Worm (Caenorhabditis elegans) whole organism, young adult: ENCODE data around the gene C05D12.3.
A peak's percentile ranks its signal among the peaks of the same experiment; 100 is the strongest.

Source experiments
- B0336.3 ChIP-seq: fragments of 200-800 bp; sonication (Bioruptor generic); IDR thresholded peaks from 2 replicates; pipeline ENCODE4 v1.3.6; 2022; ENCODE audit warnings: missing genetic modification characterization, missing compliant biosample characterization
- C06A6.2 ChIP-seq: fragments of 200-800 bp; sonication (Bioruptor generic); conservative IDR thresholded peaks from 2 replicates; pipeline ENCODE4 v1.3.6; 2022; ENCODE audit warnings: missing genetic modification characterization, missing compliant biosample characterization
- C17E4.6 ChIP-seq: fragments of 200-800 bp; sonication (Bioruptor generic); IDR thresholded peaks from 2 replicates; pipeline ENCODE4 v1.3.6; 2022; ENCODE audit warnings: missing genetic modification reagents, missing genetic modification characterization, missing compliant biosample characterization
- D2030.7 ChIP-seq: fragments of 200-800 bp; sonication (Bioruptor generic); IDR thresholded peaks from 2 replicates; pipeline ENCODE4 v1.3.6; 2022; ENCODE audit warnings: missing genetic modification reagents, missing genetic modification characterization, missing compliant biosample characterization
- F10E7.11 ChIP-seq: sonication (generic microtip); optimal IDR thresholded peaks from 2 replicates; lab custom pipeline; 2017; ENCODE audit warnings: mild to moderate bottlenecking, missing genetic modification characterization, moderate library complexity, missing compliant biosample characterization
- F57A8.1 ChIP-seq: fragments of 200-800 bp; sonication (Bioruptor generic); optimal IDR thresholded peaks from 2 replicates; lab custom pipeline; 2018; ENCODE audit warnings: mild to moderate bottlenecking, missing genetic modification characterization, moderate library complexity, missing compliant biosample characterization
- F57C9.4 ChIP-seq: sonication (generic microtip); optimal IDR thresholded peaks from 2 replicates; lab custom pipeline; 2017; ENCODE audit warnings: mild to moderate bottlenecking, missing genetic modification characterization, missing compliant biosample characterization
- K11D2.4 ChIP-seq: fragments of 200-800 bp; sonication (Bioruptor generic); IDR thresholded peaks from 2 replicates; pipeline ENCODE4 v1.3.6; 2022; ENCODE audit warnings: missing genetic modification reagents, missing genetic modification characterization, missing compliant biosample characterization
- K12H6.12 ChIP-seq: fragments of 200-800 bp; sonication (Bioruptor generic); optimal IDR thresholded peaks from 2 replicates; lab custom pipeline; 2018; ENCODE audit warnings: mild to moderate bottlenecking, missing genetic modification characterization, missing compliant biosample characterization
- Y53F4B.3 ChIP-seq: fragments of 200-800 bp; sonication (Bioruptor generic); IDR thresholded peaks from 2 replicates; pipeline ENCODE4 v1.3.6; 2022; ENCODE audit warnings: missing genetic modification reagents, missing genetic modification characterization, missing compliant biosample characterization
- Y79H2A.3 ChIP-seq: fragments of 200-800 bp; sonication (Bioruptor generic); conservative IDR thresholded peaks from 2 replicates; pipeline ENCODE4 v1.3.6; 2022; ENCODE audit warnings: missing genetic modification reagents, missing genetic modification characterization, missing compliant biosample characterization
- aptf-3 ChIP-seq: fragments of 200-800 bp; sonication (Bioruptor generic); IDR thresholded peaks from 2 replicates; pipeline ENCODE4 v1.3.6; 2022; ENCODE audit warnings: missing genetic modification characterization, missing compliant biosample characterization
- atf-7 ChIP-seq: sonication (generic microtip); optimal IDR thresholded peaks from 2 replicates; lab custom pipeline; 2017; ENCODE audit warnings: mild to moderate bottlenecking, missing genetic modification characterization, missing compliant biosample characterization
- attf-3 ChIP-seq: fragments of 200-800 bp; sonication (Bioruptor generic); conservative IDR thresholded peaks from 2 replicates; pipeline ENCODE4 v1.3.6; 2022; ENCODE audit warnings: missing genetic modification reagents, missing genetic modification characterization, missing compliant biosample characterization
- bed-2 ChIP-seq: fragments of 200-800 bp; sonication (Bioruptor generic); IDR thresholded peaks from 2 replicates; pipeline ENCODE4 v1.3.6; 2022; ENCODE audit warnings: missing genetic modification reagents, missing genetic modification characterization, missing compliant biosample characterization
- cebp-1 ChIP-seq, 2 experiments: fragments of 200-800 bp in 1 of 2; sonication (Bioruptor generic) in 1 of 2; sonication (generic microtip) in 1 of 2; IDR thresholded peaks in 1 of 2; optimal IDR thresholded peaks in 1 of 2; 2 replicates each; pipeline versions ENCODE4 v1.3.6 to Lab custom; 2017 to 2022; ENCODE audit warnings: missing compliant biosample characterization in 2 of 2, missing genetic modification characterization in 2 of 2, mild to moderate bottlenecking in 1 of 2, missing genetic modification reagents in 1 of 2, moderate library complexity in 1 of 2
- ceh-79 ChIP-seq: sonication (generic microtip); optimal IDR thresholded peaks from 2 replicates; lab custom pipeline; 2017; ENCODE audit warnings: mild to moderate bottlenecking, missing genetic modification characterization, missing compliant biosample characterization
- ceh-91 ChIP-seq: fragments of 200-800 bp; sonication (Bioruptor generic); IDR thresholded peaks from 2 replicates; pipeline ENCODE4 v1.3.6; 2022; ENCODE audit warnings: missing genetic modification reagents, missing genetic modification characterization, missing compliant biosample characterization
- efl-1 ChIP-seq: fragments of 150-350 bp; optimal IDR thresholded peaks from 2 replicates; lab custom pipeline; 2014; ENCODE audit warnings: missing biosample characterization, missing genetic modification reagents, missing genetic modification characterization
- ekl-4 ChIP-seq: fragments of 200-800 bp; sonication (Bioruptor generic); IDR thresholded peaks from 2 replicates; pipeline ENCODE4 v1.3.6; 2022; ENCODE audit warnings: missing genetic modification reagents, missing genetic modification characterization, missing compliant biosample characterization
- ets-4 ChIP-seq: fragments of 200-800 bp; sonication (Bioruptor generic); optimal IDR thresholded peaks from 2 replicates; lab custom pipeline; 2018; ENCODE audit warnings: mild to moderate bottlenecking, missing genetic modification characterization, missing compliant biosample characterization
- fkh-3 ChIP-seq: sonication (generic microtip); optimal IDR thresholded peaks from 2 replicates; lab custom pipeline; 2016; ENCODE audit warnings: mild to moderate bottlenecking, missing genetic modification characterization, missing compliant biosample characterization
- hlh-26 ChIP-seq: fragments of 200-800 bp; sonication (Bioruptor generic); conservative IDR thresholded peaks from 2 replicates; pipeline ENCODE4 v1.3.6; 2022; ENCODE audit warnings: missing genetic modification reagents, missing genetic modification characterization, missing compliant biosample characterization
- hmg-1.2 ChIP-seq: fragments of 200-800 bp; sonication (Bioruptor generic); IDR thresholded peaks from 2 replicates; pipeline ENCODE4 v1.3.6; 2022; ENCODE audit warnings: missing genetic modification reagents, missing genetic modification characterization, missing compliant biosample characterization
- hmg-20 ChIP-seq: fragments of 200-800 bp; sonication (Bioruptor generic); IDR thresholded peaks from 2 replicates; pipeline ENCODE4 v1.3.6; 2022; ENCODE audit warnings: missing genetic modification reagents, missing genetic modification characterization, missing compliant biosample characterization
- let-526 ChIP-seq: fragments of 200-800 bp; sonication (Bioruptor generic); IDR thresholded peaks from 2 replicates; pipeline ENCODE4 v1.3.6; 2022; ENCODE audit warnings: missing genetic modification reagents, missing genetic modification characterization, missing compliant biosample characterization
- lin-26 ChIP-seq: fragments of 200-800 bp; sonication (Bioruptor generic); IDR thresholded peaks from 2 replicates; pipeline ENCODE4 v1.3.6; 2022; ENCODE audit warnings: missing genetic modification reagents, missing genetic modification characterization, missing compliant biosample characterization
- madf-10 ChIP-seq: sonication (generic microtip); optimal IDR thresholded peaks from 2 replicates; lab custom pipeline; 2016; ENCODE audit warnings: mild to moderate bottlenecking, missing genetic modification characterization, missing compliant biosample characterization
- madf-3 ChIP-seq: fragments of 200-800 bp; sonication (Bioruptor generic); IDR thresholded peaks from 2 replicates; pipeline ENCODE4 v1.3.6; 2022; ENCODE audit warnings: missing genetic modification reagents, missing genetic modification characterization, missing compliant biosample characterization
- madf-6 ChIP-seq: fragments of 200-800 bp; sonication (Bioruptor generic); IDR thresholded peaks from 2 replicates; pipeline ENCODE4 v1.3.6; 2022; ENCODE audit warnings: missing genetic modification reagents, missing genetic modification characterization, missing compliant biosample characterization
- madf-8 ChIP-seq: fragments of 200-800 bp; sonication (Bioruptor generic); conservative IDR thresholded peaks from 2 replicates; pipeline ENCODE4 v1.3.6; 2022; ENCODE audit warnings: missing genetic modification reagents, missing genetic modification characterization, missing compliant biosample characterization
- mcd-1 ChIP-seq: fragments of 200-800 bp; sonication (Bioruptor generic); IDR thresholded peaks from 2 replicates; pipeline ENCODE4 v1.3.6; 2022; ENCODE audit warnings: missing genetic modification reagents, missing genetic modification characterization, missing compliant biosample characterization
- mes-4 ChIP-seq: sonication (generic microtip); optimal IDR thresholded peaks from 2 replicates; lab custom pipeline; 2016; ENCODE audit warnings: missing genotype, missing genetic modification characterization, missing compliant biosample characterization
- nfya-2 ChIP-seq: fragments of 200-800 bp; sonication (Bioruptor generic); IDR thresholded peaks from 2 replicates; pipeline ENCODE4 v1.3.6; 2022; ENCODE audit warnings: missing genetic modification reagents, missing genetic modification characterization, missing compliant biosample characterization
- nfyb-1 ChIP-seq: fragments of 200-800 bp; sonication (Bioruptor generic); IDR thresholded peaks from 2 replicates; pipeline ENCODE4 v1.3.6; 2022; ENCODE audit warnings: missing genetic modification reagents, missing genetic modification characterization, missing compliant biosample characterization
- nhr-80 ChIP-seq: sonication (generic microtip); optimal IDR thresholded peaks from 2 replicates; lab custom pipeline; 2016; ENCODE audit warnings: missing genetic modification characterization, missing compliant biosample characterization
- pbrm-1 ChIP-seq: fragments of 200-800 bp; sonication (Bioruptor generic); IDR thresholded peaks from 2 replicates; pipeline ENCODE4 v1.3.6; 2022; ENCODE audit warnings: missing genetic modification reagents, missing genetic modification characterization, missing compliant biosample characterization
- pha-4 ChIP-seq: fragments of 150-350 bp; sonication (generic microtip); optimal IDR thresholded peaks from 2 replicates; lab custom pipeline; 2014; ENCODE audit warnings: missing biosample characterization, missing genetic modification reagents, missing genetic modification characterization
- sdz-38 ChIP-seq: sonication (generic microtip); optimal IDR thresholded peaks from 2 replicates; lab custom pipeline; 2016; ENCODE audit warnings: missing genotype, missing genetic modification characterization, missing compliant biosample characterization
- snpc-1.1 ChIP-seq: sonication (generic microtip); optimal IDR thresholded peaks from 2 replicates; lab custom pipeline; 2017; ENCODE audit warnings: missing genetic modification characterization, mild to moderate bottlenecking, missing compliant biosample characterization, antibody characterized with exemption, moderate library complexity, missing genotype, missing genetic modification reagents; ENCODE audit not compliant: insufficient read depth
- snpc-3.4 ChIP-seq: sonication (generic microtip); optimal IDR thresholded peaks from 2 replicates; lab custom pipeline; 2017; ENCODE audit warnings: missing genetic modification characterization, mild to moderate bottlenecking, missing compliant biosample characterization, antibody characterized with exemption, moderate library complexity, missing genotype, missing genetic modification reagents
- tbp1 ChIP-seq: fragments of 200-800 bp; sonication (Bioruptor generic); optimal IDR thresholded peaks from 2 replicates; lab custom pipeline; 2018; ENCODE audit warnings: mild to moderate bottlenecking, missing genetic modification characterization, missing compliant biosample characterization
- tbx-9 ChIP-seq: sonication (generic microtip); optimal IDR thresholded peaks from 2 replicates; lab custom pipeline; 2016; ENCODE audit warnings: borderline replicate concordance, missing genetic modification characterization, inconsistent platforms, missing compliant biosample characterization
- unc-130 ChIP-seq: sonication (generic microtip); optimal IDR thresholded peaks from 2 replicates; lab custom pipeline; 2016; ENCODE audit warnings: missing genetic modification reagents, missing genetic modification characterization, missing compliant biosample characterization
- unc-62 ChIP-seq: fragments of 150-350 bp; optimal IDR thresholded peaks from 2 replicates; lab custom pipeline; 2014; ENCODE audit warnings: missing biosample characterization, missing genetic modification reagents, missing genetic modification characterization
- zim-3 ChIP-seq: sonication (generic microtip); optimal IDR thresholded peaks from 2 replicates; lab custom pipeline; 2017; ENCODE audit warnings: mild to moderate bottlenecking, missing genetic modification characterization, moderate library complexity, missing compliant biosample characterization
- ztf-18 ChIP-seq: sonication (generic microtip); optimal IDR thresholded peaks from 2 replicates; lab custom pipeline; 2016; ENCODE audit warnings: missing genotype, mild to moderate bottlenecking, missing genetic modification characterization, missing compliant biosample characterization
- ztf-22 ChIP-seq: fragments of 200-800 bp; sonication (Bioruptor generic); optimal IDR thresholded peaks from 2 replicates; lab custom pipeline; 2018; ENCODE audit warnings: mild to moderate bottlenecking, missing genetic modification characterization, moderate library complexity, missing compliant biosample characterization
- ztf-6 ChIP-seq: fragments of 200-800 bp; sonication (Bioruptor generic); IDR thresholded peaks from 2 replicates; pipeline ENCODE4 v1.3.6; 2022; ENCODE audit warnings: missing genetic modification reagents, missing genetic modification characterization, missing compliant biosample characterization

Gene C05D12.3

ce11 chrII:11464427-11464944 is 39.4 kb downstream of the C05D12.3 start, which contains the start of the genes aars-1 and rga-1 (continued):
- no peak for TF ChIP-seq efl-1 (GFP tag; lab: Kevin White, UChicago)
- no peak for TF ChIP-seq unc-130 (GFP tag; lab: Kevin White, UChicago)
- TF ChIP-seq B0336.3 (GFP tag; lab: Robert Waterston, UW) = peak; percentile 52; the same call in 1 of the 2 replicates
- TF ChIP-seq madf-6 (GFP tag; lab: Robert Waterston, UW) = no peak
- TF ChIP-seq Y53F4B.3 = no peak
- TF ChIP-seq ekl-4 (GFP tag; lab: Robert Waterston, UW) = no peak
- TF ChIP-seq sdz-38 (tag; lab: Kevin White, UChicago) = no peak
- no peak for TF ChIP-seq zim-3 (tag; lab: Kevin White, UChicago)
- TF ChIP-seq ceh-91 (GFP tag; lab: Robert Waterston, UW) = no peak
- TF ChIP-seq madf-8 (GFP tag; lab: Robert Waterston, UW) = no peak
- peak; percentile 4 for TF ChIP-seq K12H6.12
- no peak for TF ChIP-seq nfya-2
- TF ChIP-seq mcd-1 (GFP tag; lab: Robert Waterston, UW) = 0 out of 2 replicates have a peak, but pooled peaks have one; percentile 48
- TF ChIP-seq ets-4 (GFP tag; lab: Kevin White, UChicago) = peak; percentile 58
- TF ChIP-seq hmg-20 = no peak
- TF ChIP-seq C06A6.2 (GFP tag; lab: Robert Waterston, UW) = no peak
- TF ChIP-seq snpc-1.1 (tag; lab: Kevin White, UChicago) = no peak
- peak; percentile 71 for TF ChIP-seq nfyb-1 (GFP tag; lab: Robert Waterston, UW)
- TF ChIP-seq snpc-3.4 (tag; lab: Kevin White, UChicago) = no peak
- TF ChIP-seq unc-62 = no peak
- TF ChIP-seq ceh-79 = no peak
- TF ChIP-seq let-526 = no peak
- no peak for TF ChIP-seq D2030.7 (GFP tag; lab: Robert Waterston, UW)
- no peak for TF ChIP-seq Y79H2A.3 (GFP tag; lab: Robert Waterston, UW)
- peak; percentile 74 for TF ChIP-seq ztf-18 (tag; lab: Kevin White, UChicago)
- TF ChIP-seq madf-10 (tag; lab: Kevin White, UChicago) = no peak
- 0 out of 2 replicates have a peak, but pooled peaks have one; percentile 36 for TF ChIP-seq lin-26 (GFP tag; lab: Robert Waterston, UW)
- peak; percentile 66; the same call in 1 of the 2 replicates for TF ChIP-seq hmg-1.2 (GFP tag; lab: Robert Waterston, UW)
- no peak for TF ChIP-seq mes-4 (tag; lab: Kevin White, UChicago)
- no peak for TF ChIP-seq bed-2 (GFP tag; lab: Robert Waterston, UW)
- TF ChIP-seq C17E4.6 (GFP tag; lab: Robert Waterston, UW) = no peak
- TF ChIP-seq F57C9.4 (tag; lab: Kevin White, UChicago) = no peak
- no peak for TF ChIP-seq fkh-3 (tag; lab: Kevin White, UChicago)
- TF ChIP-seq F10E7.11 (tag; lab: Kevin White, UChicago) = no peak
- no peak for TF ChIP-seq pha-4
- TF ChIP-seq ztf-22 (GFP tag; lab: Kevin White, UChicago) = peak; percentile 39
- 0 out of 2 replicates have a peak, but pooled peaks have one; percentile 33 for TF ChIP-seq pbrm-1 (GFP tag; lab: Robert Waterston, UW)
- no peak for TF ChIP-seq attf-3 (GFP tag; lab: Robert Waterston, UW)
- peak; percentile 96 for TF ChIP-seq nhr-80 (tag; lab: Kevin White, UChicago)
- peak; percentile 31 for TF ChIP-seq tbp1 (GFP tag; lab: Kevin White, UChicago)
- no peak for TF ChIP-seq madf-3
- peak; percentile 41 for TF ChIP-seq atf-7 (tag; lab: Kevin White, UChicago)
- TF ChIP-seq ztf-6 (GFP tag; lab: Robert Waterston, UW) = no peak
- TF ChIP-seq cebp-1 (GFP tag; IDR thresholded peaks at IDR 0.05; lab: Robert Waterston, UW) = no peak
- TF ChIP-seq cebp-1 (tag; optimal IDR thresholded peaks at IDR 0.05; lab: Kevin White, UChicago) = peak; percentile 59
- TF ChIP-seq aptf-3 = no peak
- no peak for TF ChIP-seq hlh-26 (GFP tag; lab: Robert Waterston, UW)
- no peak for TF ChIP-seq K11D2.4 (GFP tag; lab: Robert Waterston, UW)
- no peak for TF ChIP-seq tbx-9 (tag; lab: Kevin White, UChicago)
- no peak for TF ChIP-seq F57A8.1
